In the genomic region with DNA sequence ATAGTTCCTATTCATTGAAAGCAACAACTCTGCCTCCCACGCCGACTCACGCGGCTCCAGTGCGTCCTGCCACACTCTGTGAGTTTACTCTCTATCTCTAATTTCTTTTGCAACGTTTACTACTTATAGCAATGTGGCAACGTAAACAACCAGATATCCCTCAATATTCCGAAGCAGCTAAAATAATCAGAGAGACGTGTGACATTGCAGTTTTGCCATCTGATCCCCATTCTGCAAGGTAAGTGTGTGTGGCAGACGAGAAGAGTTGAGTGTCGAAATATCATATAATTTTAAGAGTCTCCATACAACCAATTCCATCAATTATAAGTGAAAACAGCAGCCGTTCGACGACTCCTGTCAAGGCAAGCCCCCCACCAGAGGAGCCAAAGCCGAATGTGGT, we compare ENCODE assay signal across 3 worm cellular contexts.
TF ChIP-seq lines count a peak whose summit lies in the region.

No protein-coding gene starts in this region.

TF ChIP-seq in whole organism, L1 larva, 84 proteins besides CTCF, POLR2A, EP300 and RAD21 (continues in another document):
- TF ChIP-seq C16A3.4 (tag; optimal IDR thresholded peaks at IDR 0.05; lab: Kevin White, UChicago) (no peak), lin-39 (tag; optimal IDR thresholded peaks at IDR 0.05; lab: Kevin White, UChicago) (no peak), pax-3 (tag; optimal IDR thresholded peaks at IDR 0.05; lab: Kevin White, UChicago) (no peak), egl-13 (tag; optimal IDR thresholded peaks at IDR 0.05; lab: Kevin White, UChicago) (peak; percentile 59), dpl-1 (GFP tag; optimal IDR thresholded peaks at IDR 0.05; lab: Kevin White, UChicago) (no peak), fkh-4 (tag; optimal IDR thresholded peaks at IDR 0.05; lab: Kevin White, UChicago; ENCODE audit: borderline replicate concordance) (no peak), mdl-1 (tag; optimal IDR thresholded peaks at IDR 0.05; lab: Kevin White, UChicago) (no peak), sox-4 (tag; optimal IDR thresholded peaks at IDR 0.05; lab: Kevin White, UChicago) (peak; percentile 30), alr-1 (tag; optimal IDR thresholded peaks at IDR 0.05; lab: Kevin White, UChicago; ENCODE audit: borderline replicate concordance) (no peak), aha-1 (tag; optimal IDR thresholded peaks at IDR 0.05; lab: Kevin White, UChicago) (no peak), ets-5 (GFP tag; IDR thresholded peaks at IDR 0.05; lab: Robert Waterston, UW) (no peak), lin-14 (GFP tag; optimal IDR thresholded peaks at IDR 0.05; lab: Kevin White, UChicago) (peak; percentile 40), elt-2 (tag; optimal IDR thresholded peaks at IDR 0.05; lab: Kevin White, UChicago) (no peak), rnt-1 (tag; optimal IDR thresholded peaks at IDR 0.05; lab: Kevin White, UChicago) (no peak), Y116A8C.19 (tag; optimal IDR thresholded peaks at IDR 0.05; lab: Kevin White, UChicago; ENCODE audit: borderline replicate concordance) (no peak), mep-1 (tag; optimal IDR thresholded peaks at IDR 0.05; lab: Kevin White, UChicago) (no peak), blmp-1 (tag; optimal IDR thresholded peaks at IDR 0.05; lab: Kevin White, UChicago) (no peak), fos-1 (tag; optimal IDR thresholded peaks at IDR 0.05; lab: Kevin White, UChicago) (no peak), ceh-63 (GFP tag; optimal IDR thresholded peaks at IDR 0.05; lab: Kevin White, UChicago) (no peak), fkh-8 (tag; optimal IDR thresholded peaks at IDR 0.05; lab: Kevin White, UChicago) (peak; percentile 83), grh-1 (GFP tag; IDR thresholded peaks at IDR 0.05; lab: Robert Waterston, UW) (no peak), lsy-2 (tag; optimal IDR thresholded peaks at IDR 0.05; lab: Kevin White, UChicago) (peak in 1 of 2 experiments; percentile 5), sptf-1 (tag; optimal IDR thresholded peaks at IDR 0.05; lab: Kevin White, UChicago) (no peak), lir-3 (tag; optimal IDR thresholded peaks at IDR 0.05; lab: Kevin White, UChicago; ENCODE audit: poor library complexity) (no peak), zag-1 (tag; optimal IDR thresholded peaks at IDR 0.05; lab: Kevin White, UChicago) (no peak), snpc-4 (tag; optimal IDR thresholded peaks at IDR 0.05; lab: Kevin White, UChicago) (no peak), jun-1 (tag; optimal IDR thresholded peaks at IDR 0.05; lab: Kevin White, UChicago) (no peak), elt-3 (tag; optimal IDR thresholded peaks at IDR 0.05; lab: Kevin White, UChicago) (no peak), nhr-71 (tag; optimal IDR thresholded peaks at IDR 0.05; lab: Kevin White, UChicago) (peak; percentile 33), zip-4 (GFP tag; optimal IDR thresholded peaks at IDR 0.05; lab: Kevin White, UChicago) (no peak)

TF ChIP-seq in whole organism, L2 larva, 48 proteins besides CTCF, POLR2A, EP300 and RAD21:
- no peak for TF ChIP-seq ceh-16 (tag; optimal IDR thresholded peaks at IDR 0.05; lab: Kevin White, UChicago)
- TF ChIP-seq lsy-2 (tag; optimal IDR thresholded peaks at IDR 0.05; lab: Kevin White, UChicago), result peak in 1 of 2 experiments; percentile 6
- no peak for TF ChIP-seq ama-1 (optimal IDR thresholded peaks at IDR 0.05; lab: Kevin White, UChicago)
- TF ChIP-seq C34F6.9 (tag; optimal IDR thresholded peaks at IDR 0.05; lab: Kevin White, UChicago), result peak; percentile 36
- TF ChIP-seq nhr-129 (tag; optimal IDR thresholded peaks at IDR 0.05; lab: Kevin White, UChicago), result peak; percentile 29
- TF ChIP-seq lin-11 (tag; optimal IDR thresholded peaks at IDR 0.05; lab: Kevin White, UChicago), result peak; percentile 13

TF ChIP-seq in whole organism, mixed stage, embryonic, 35 proteins besides CTCF, POLR2A, EP300 and RAD21:
- TF ChIP-seq tbx-8 (GFP tag; optimal IDR thresholded peaks at IDR 0.05; lab: Kevin White, UChicago) (no peak), unc-120 (tag; optimal IDR thresholded peaks at IDR 0.05; lab: Kevin White, UChicago; ENCODE audit: poor library complexity, severe bottlenecking) (peak; percentile 17)
